Worm (Caenorhabditis elegans): Measurements from ENCODE around the gene F36H5.8.

DNA sequence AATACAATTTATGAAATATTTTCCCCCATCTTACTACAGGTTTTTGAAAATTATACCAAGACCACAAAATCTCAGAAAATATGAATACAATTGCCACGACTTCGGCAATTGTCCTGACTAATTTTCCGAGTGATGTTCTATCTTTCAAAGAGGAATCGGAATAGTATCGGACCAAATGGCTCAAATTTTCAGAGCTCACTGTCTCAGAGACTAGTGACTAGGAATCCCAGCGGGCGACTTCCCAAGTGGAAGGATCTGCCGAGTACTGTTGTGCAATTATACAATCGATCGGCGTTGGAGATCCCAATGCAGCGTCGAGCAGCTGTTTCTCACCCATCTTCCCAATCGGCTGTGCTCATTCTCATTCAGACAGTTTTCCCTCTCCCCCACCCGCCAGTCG, 24.8 kb downstream of the F36H5.8 start, which contains the start of gene F45C12.17:
- TF ChIP-seq him-1 (tag; optimal IDR thresholded peaks at IDR 0.05), result no peak
- no peak for TF ChIP-seq dao-5 (tag; optimal IDR thresholded peaks at IDR 0.05)

All from whole organism, L4/young adult.